Worm (Caenorhabditis elegans) whole organism, L4 larva: ENCODE measurements around the gene cccp-1.
"Not testable (repeated sequence)": the region's sequence is repeated elsewhere in the genome, so short reads cannot be mapped to it uniquely, and the experiment has no call there.

ENCODE experiments used
- dve-1 ChIP-seq: sonication (generic microtip); optimal IDR thresholded peaks from 2 replicates; lab custom pipeline; 2017; ENCODE audit warnings: antibody characterized with exemption, mild to moderate bottlenecking, missing genetic modification characterization, missing compliant biosample characterization; ENCODE audit not compliant: insufficient read depth
- lin-39 ChIP-seq: fragments of 150-350 bp; optimal IDR thresholded peaks from 2 replicates; lab custom pipeline; 2014; ENCODE audit warnings: missing biosample characterization, missing genetic modification reagents, missing genetic modification characterization
- mes-2 ChIP-seq: sonication (generic microtip); optimal IDR thresholded peaks from 2 replicates; lab custom pipeline; 2016; ENCODE audit warnings: missing genotype, mild to moderate bottlenecking, missing genetic modification characterization, missing compliant biosample characterization; ENCODE audit not compliant: poor library complexity, severe bottlenecking
- spr-3 ChIP-seq: fragments of 200-800 bp; sonication (Bioruptor generic); optimal IDR thresholded peaks from 2 replicates; lab custom pipeline; 2018; ENCODE audit warnings: mild to moderate bottlenecking, missing genetic modification characterization, missing compliant biosample characterization
- zag-1 ChIP-seq: fragments of 150-350 bp; optimal IDR thresholded peaks from 2 replicates; lab custom pipeline; 2014; ENCODE audit warnings: missing biosample characterization, missing genetic modification characterization

ce11 chrIII:12530501-12530900 lies 57.8 kb downstream of the cccp-1 start:
- TF ChIP-seq zag-1 (tag; lab: Kevin White, UChicago); lin-39; mes-2; dve-1 (tag; lab: Kevin White, UChicago); spr-3 (GFP tag; lab: Kevin White, UChicago): not testable (repeated sequence)
